Worm (Caenorhabditis elegans) whole organism, L2 larva: Measurements from ENCODE around the gene C08E3.15.
"Not testable (repeated sequence)": the region's sequence is repeated elsewhere in the genome, so short reads cannot be mapped to it uniquely, and the experiment has no call there.

Experiments used
- R02D3.7 ChIP-seq: fragments of 150-350 bp; optimal IDR thresholded peaks from 2 replicates; lab custom pipeline; 2014; ENCODE audit warnings: missing biosample characterization, missing genetic modification characterization
- ZK546.5 ChIP-seq: sonication (generic microtip); optimal IDR thresholded peaks from 2 replicates; lab custom pipeline; 2017; ENCODE audit warnings: missing biosample characterization, missing genetic modification characterization
- aly-2 ChIP-seq: fragments of 150-350 bp; optimal IDR thresholded peaks from 2 replicates; lab custom pipeline; 2014; ENCODE audit warnings: missing biosample characterization, missing genetic modification characterization
- ama-1 ChIP-seq: fragments of 150-350 bp; optimal IDR thresholded peaks from 2 replicates; lab custom pipeline; 2018; ENCODE audit warnings: inconsistent platforms
- blmp-1 ChIP-seq: sonication (generic microtip); optimal IDR thresholded peaks from 2 replicates; lab custom pipeline; 2017; ENCODE audit warnings: missing genetic modification characterization, mild to moderate bottlenecking, missing compliant biosample characterization, antibody characterized with exemption, moderate library complexity; ENCODE audit not compliant: insufficient read depth
- ceh-82 ChIP-seq: fragments of 150-350 bp; optimal IDR thresholded peaks from 2 replicates; lab custom pipeline; 2014; ENCODE audit warnings: missing biosample characterization, missing genetic modification characterization
- crh-2 ChIP-seq: sonication (generic microtip); optimal IDR thresholded peaks from 2 replicates; lab custom pipeline; 2017; ENCODE audit warnings: missing biosample characterization, missing genetic modification characterization
- dmd-4 ChIP-seq: sonication (generic microtip); optimal IDR thresholded peaks from 2 replicates; lab custom pipeline; 2017; ENCODE audit warnings: missing biosample characterization, missing genetic modification characterization
- elt-3 ChIP-seq: sonication (generic microtip); optimal IDR thresholded peaks from 2 replicates; lab custom pipeline; 2017; ENCODE audit warnings: missing biosample characterization, missing genetic modification characterization
- fos-1 ChIP-seq: fragments of 150-350 bp; optimal IDR thresholded peaks from 2 replicates; lab custom pipeline; 2014; ENCODE audit warnings: missing biosample characterization, missing genetic modification characterization
- gmeb-1 ChIP-seq: fragments of 150-350 bp; optimal IDR thresholded peaks from 2 replicates; lab custom pipeline; 2014; ENCODE audit warnings: missing biosample characterization, missing genetic modification characterization
- lin-13 ChIP-seq: fragments of 150-350 bp; optimal IDR thresholded peaks from 2 replicates; lab custom pipeline; 2014; ENCODE audit warnings: missing biosample characterization, missing genetic modification reagents, missing genetic modification characterization
- lsy-2 ChIP-seq, 2 experiments: fragments of 150-350 bp in 1 of 2; sonication (generic microtip) in 1 of 2; optimal IDR thresholded peaks; 2 replicates each; lab custom pipeline; 2014 to 2017; ENCODE audit warnings: missing biosample characterization in 2 of 2, missing genetic modification characterization in 2 of 2
- mab-5 ChIP-seq: fragments of 150-350 bp; optimal IDR thresholded peaks from 2 replicates; lab custom pipeline; 2014; ENCODE audit warnings: missing biosample characterization, missing genetic modification characterization
- mbf-1 ChIP-seq: sonication (generic microtip); optimal IDR thresholded peaks from 2 replicates; lab custom pipeline; 2017; ENCODE audit warnings: missing biosample characterization, missing genetic modification characterization
- mdl-1 ChIP-seq, 2 experiments: fragments of 150-350 bp in 1 of 2; sonication (generic microtip) in 1 of 2; optimal IDR thresholded peaks; 2 replicates each; lab custom pipeline; 2017; ENCODE audit warnings: missing biosample characterization in 2 of 2, missing genetic modification characterization in 2 of 2
- nhr-10 ChIP-seq: sonication (generic microtip); optimal IDR thresholded peaks from 2 replicates; lab custom pipeline; 2017; ENCODE audit warnings: missing biosample characterization, missing genetic modification characterization
- nhr-12 ChIP-seq: fragments of 150-350 bp; optimal IDR thresholded peaks from 2 replicates; lab custom pipeline; 2014; ENCODE audit warnings: missing biosample characterization, missing genetic modification characterization
- nhr-129 ChIP-seq: fragments of 150-350 bp; optimal IDR thresholded peaks from 2 replicates; lab custom pipeline; 2014; ENCODE audit warnings: missing biosample characterization, missing genetic modification characterization
- nhr-23 ChIP-seq: fragments of 150-350 bp; optimal IDR thresholded peaks from 2 replicates; lab custom pipeline; 2014; ENCODE audit warnings: missing biosample characterization, missing genetic modification reagents, missing genetic modification characterization
- nhr-25 ChIP-seq: fragments of 150-350 bp; sonication (generic microtip); optimal IDR thresholded peaks from 3 replicates; lab custom pipeline; 2014; ENCODE audit warnings: missing biosample characterization, missing genetic modification characterization
- nhr-77 ChIP-seq: fragments of 150-350 bp; optimal IDR thresholded peaks from 2 replicates; lab custom pipeline; 2014; ENCODE audit warnings: missing biosample characterization, missing genetic modification characterization
- peb-1 ChIP-seq: fragments of 150-350 bp; optimal IDR thresholded peaks from 2 replicates; lab custom pipeline; 2014; ENCODE audit warnings: missing biosample characterization, missing genetic modification characterization
- sem-4 ChIP-seq: fragments of 150-350 bp; optimal IDR thresholded peaks from 2 replicates; lab custom pipeline; 2014; ENCODE audit warnings: missing biosample characterization, missing genetic modification reagents, missing genetic modification characterization
- skn-1 ChIP-seq: sonication (generic microtip); optimal IDR thresholded peaks from 2 replicates; lab custom pipeline; 2017; ENCODE audit warnings: missing biosample characterization, missing genetic modification characterization
- sma-3 ChIP-seq: sonication (generic microtip); optimal IDR thresholded peaks from 2 replicates; lab custom pipeline; 2016; ENCODE audit warnings: missing genetic modification reagents, missing genetic modification characterization, missing compliant biosample characterization
- sma-9 ChIP-seq, 2 experiments: fragments of 150-350 bp in 1 of 2; sonication (generic microtip) in 1 of 2; optimal IDR thresholded peaks; 2 replicates each; lab custom pipeline; 2014 to 2016; ENCODE audit warnings: missing genetic modification characterization in 2 of 2, mild to moderate bottlenecking in 1 of 2, missing biosample characterization in 1 of 2, missing compliant biosample characterization in 1 of 2, missing genetic modification reagents in 1 of 2, moderate library complexity in 1 of 2
- snpc-4 ChIP-seq: fragments of 150-350 bp; optimal IDR thresholded peaks from 2 replicates; lab custom pipeline; 2014; ENCODE audit warnings: missing biosample characterization, missing genetic modification characterization
- unc-39 ChIP-seq: fragments of 150-350 bp; optimal IDR thresholded peaks from 2 replicates; lab custom pipeline; 2014; ENCODE audit warnings: missing biosample characterization, missing genetic modification characterization
- unc-62 ChIP-seq: fragments of 150-350 bp; optimal IDR thresholded peaks from 2 replicates; lab custom pipeline; 2014; ENCODE audit warnings: missing biosample characterization, missing genetic modification reagents, missing genetic modification characterization
- zag-1 ChIP-seq: fragments of 150-350 bp; optimal IDR thresholded peaks from 2 replicates; lab custom pipeline; 2014; ENCODE audit warnings: missing biosample characterization, missing genetic modification characterization
- ztf-1 ChIP-seq: fragments of 200-800 bp; sonication (Bioruptor generic); conservative IDR thresholded peaks from 2 replicates; pipeline ENCODE4 v1.3.6; 2022; ENCODE audit warnings: missing genetic modification characterization, missing compliant biosample characterization
- ztf-4 ChIP-seq: fragments of 150-350 bp; optimal IDR thresholded peaks from 2 replicates; lab custom pipeline; 2014; ENCODE audit warnings: missing biosample characterization, missing genetic modification characterization

The C08E3.15 gene

ce11 chrII:1646199-1646598 lies 18.5 kb upstream of the C08E3.15 start, which contains the start of gene ZC204.17:
Gene ZC204.17, minus strand, starts transcription at chrII:1646299.
- TF ChIP-seq sma-9 (GFP tag; optimal IDR thresholded peaks at IDR 0.05; lab: Kevin White, UChicago): no peak
- TF ChIP-seq sma-9 (tag; optimal IDR thresholded peaks at IDR 0.05; lab: Kevin White, UChicago): no peak
- TF ChIP-seq fos-1 (tag; lab: Kevin White, UChicago): no peak
- no peak for TF ChIP-seq sem-4 (tag; lab: Kevin White, UChicago)
- no peak for TF ChIP-seq ceh-82 (tag; lab: Kevin White, UChicago)
- TF ChIP-seq mdl-1 (tag; optimal IDR thresholded peaks at IDR 0.05; lab: Kevin White, UChicago): no peak
- TF ChIP-seq mab-5 (tag; lab: Kevin White, UChicago): no peak
- no peak for TF ChIP-seq crh-2
- TF ChIP-seq ZK546.5 (tag; lab: Kevin White, UChicago): no peak
- TF ChIP-seq nhr-12 (tag; lab: Kevin White, UChicago): no peak
- no peak for TF ChIP-seq skn-1 (tag; lab: Kevin White, UChicago)
- TF ChIP-seq sma-3 (GFP tag; lab: Kevin White, UChicago): no peak

ce11 chrII:1644777-1645348 lies 17.2 kb upstream of the C08E3.15 start, which contains the start of gene ZC204.6:
Gene ZC204.6, minus strand, starts transcription at chrII:1644827.
- no peak for TF ChIP-seq ama-1 (lab: Kevin White, UChicago)
- TF ChIP-seq mdl-1 (tag; optimal IDR thresholded peaks at IDR 0.05; lab: Kevin White, UChicago): no peak
- no peak for TF ChIP-seq snpc-4 (tag; lab: Kevin White, UChicago)
- TF ChIP-seq peb-1 (tag; lab: Kevin White, UChicago): no peak
- no peak for TF ChIP-seq fos-1 (tag; lab: Kevin White, UChicago)
- no peak for TF ChIP-seq nhr-10
- no peak for TF ChIP-seq nhr-129 (tag; lab: Kevin White, UChicago)
- TF ChIP-seq elt-3: no peak
- TF ChIP-seq R02D3.7 (tag; lab: Kevin White, UChicago): no peak
- TF ChIP-seq nhr-25 (tag; lab: Kevin White, UChicago): no peak
- TF ChIP-seq mbf-1 (tag; lab: Kevin White, UChicago): no peak
- no peak for TF ChIP-seq skn-1 (tag; lab: Kevin White, UChicago)
- no peak for TF ChIP-seq unc-39 (tag; lab: Kevin White, UChicago)
- TF ChIP-seq unc-62: no peak
- no peak for TF ChIP-seq ztf-1 (GFP tag; lab: Robert Waterston, UW)
- no peak for TF ChIP-seq zag-1 (tag; lab: Kevin White, UChicago)
- no peak for TF ChIP-seq nhr-77 (tag; lab: Kevin White, UChicago)
- TF ChIP-seq dmd-4: no peak
- no peak for TF ChIP-seq blmp-1 (tag; lab: Kevin White, UChicago)
- no peak for TF ChIP-seq aly-2

DNA sequence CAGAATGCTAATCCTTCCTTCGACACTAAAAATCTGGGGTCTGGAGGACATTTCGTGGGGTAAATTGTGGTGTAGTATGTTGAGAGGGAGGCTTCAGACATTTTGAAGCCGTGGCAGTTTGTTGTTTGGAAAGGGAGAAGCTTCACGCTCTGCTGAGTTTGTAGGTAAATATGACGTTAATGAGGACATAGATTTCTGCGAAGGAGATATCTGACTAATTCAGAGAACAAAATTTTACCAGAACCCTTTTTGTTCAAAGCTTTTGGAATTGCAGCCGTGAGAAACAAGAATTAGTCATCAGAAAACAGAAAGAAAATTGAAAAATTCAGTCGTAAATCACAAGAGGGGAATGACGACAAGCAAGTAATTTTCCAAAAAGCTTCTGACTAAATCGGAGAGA lies 12.8 kb upstream of the C08E3.15 start, which contains the start of gene srh-72:
Gene srh-72 (minus strand): TSS at position 101 of the 400 bp plus-strand sequence.
- TF ChIP-seq R02D3.7 (tag; lab: Kevin White, UChicago) (no peak), ceh-82 (tag; lab: Kevin White, UChicago) (no peak), unc-62 (no peak), ztf-4 (tag; lab: Kevin White, UChicago) (no peak), dmd-4 (no peak), lsy-2 (tag; optimal IDR thresholded peaks at IDR 0.05; lab: Kevin White, UChicago) (no peak), ztf-1 (GFP tag; lab: Robert Waterston, UW) (no peak), lin-13 (GFP tag; lab: Kevin White, UChicago) (no peak), crh-2 (no peak), gmeb-1 (no peak), nhr-23 (tag; lab: Kevin White, UChicago) (no peak), fos-1 (tag; lab: Kevin White, UChicago) (no peak)

ce11 chrII:1636392-1636791 lies 8.7 kb upstream of the C08E3.15 start, which contains the start of gene srg-20:
Gene srg-20, plus strand, starts transcription at chrII:1636692.
- not testable (repeated sequence) for TF ChIP-seq sem-4 (tag; lab: Kevin White, UChicago); gmeb-1; peb-1 (tag; lab: Kevin White, UChicago)

ce11 chrII:1635969-1636368 lies 8.3 kb upstream of the C08E3.15 start:
- TF ChIP-seq mbf-1 (tag; lab: Kevin White, UChicago): no peak
- TF ChIP-seq fos-1 (tag; lab: Kevin White, UChicago): peak; percentile 41
